Fruit fly (Drosophila melanogaster) S2 (cell line): Measurements from ENCODE around the gene Tim13.

Source experiments
- CG8478 ChIP-seq: fragments of >200 bp; optimal IDR thresholded peaks from 2 replicates; lab custom pipeline; 2018
- CTCF ChIP-seq, 2 experiments: fragments of >200 bp; optimal IDR thresholded peaks; 2 replicates each; lab custom pipeline; 2018

Gene Tim13

dm6 chr3L:11788936-11789352 lies 14.6 kb upstream of the Tim13 start:
- TF ChIP-seq CTCF (optimal IDR thresholded peaks at IDR 0.05; lab: Kevin White, UChicago): no peak
- TF ChIP-seq CG8478 (lab: Kevin White, UChicago): no peak

- TF ChIP-seq CG8478 (lab: Kevin White, UChicago) (no peak), CTCF (optimal IDR thresholded peaks at IDR 0.05; lab: Kevin White, UChicago) (no peak)
Measured at dm6 chr3L:11788195-11788594, 13.9 kb upstream of the Tim13 start.

- no peak for TF ChIP-seq CTCF (optimal IDR thresholded peaks at IDR 0.05; lab: Kevin White, UChicago)
Measured at dm6 chr3L:11785291-11785690, 11.0 kb upstream of the Tim13 start.

dm6 chr3L:11777348-11777958 lies 3.2 kb upstream of the Tim13 start:
- TF ChIP-seq CTCF (optimal IDR thresholded peaks at IDR 0.05; lab: Kevin White, UChicago): no peak
- TF ChIP-seq CG8478 (lab: Kevin White, UChicago): no peak

dm6 chr3L:11776731-11777130 lies 2.4 kb upstream of the Tim13 start, which contains the start of gene CG14131:
CG14131 (plus strand) TSS chr3L:11777073.
- TF ChIP-seq CTCF (optimal IDR thresholded peaks at IDR 0.05; lab: Kevin White, UChicago): no peak
- no peak for TF ChIP-seq CG8478 (lab: Kevin White, UChicago)

- TF ChIP-seq CTCF (optimal IDR thresholded peaks at IDR 0.05; lab: Kevin White, UChicago): no peak
- TF ChIP-seq CG8478 (lab: Kevin White, UChicago): no peak
Measured at dm6 chr3L:11773796-11774195, 505 bp downstream of the Tim13 start.

- TF ChIP-seq CTCF (optimal IDR thresholded peaks at IDR 0.05; lab: Kevin White, UChicago) (no peak), CG8478 (lab: Kevin White, UChicago) (no peak)
Measured at dm6 chr3L:11772608-11773017, 1.7 kb downstream of the Tim13 start.

- no peak for TF ChIP-seq CG8478 (lab: Kevin White, UChicago)
- no peak for TF ChIP-seq CTCF (optimal IDR thresholded peaks at IDR 0.05; lab: Kevin White, UChicago)
Measured at dm6 chr3L:11772057-11772456, 2.2 kb downstream of the Tim13 start, which contains the start of gene Muc68D. Muc68D (minus strand) TSS chr3L:11772157.

dm6 chr3L:11766563-11766962 lies 7.7 kb downstream of the Tim13 start:
- TF ChIP-seq CG8478 (lab: Kevin White, UChicago) (no peak), CTCF (optimal IDR thresholded peaks at IDR 0.05; lab: Kevin White, UChicago) (no peak)

dm6 chr3L:11765695-11766232 lies 8.5 kb downstream of the Tim13 start, which contains the start of gene loaf:
loaf (minus strand) TSS chr3L:11766182.
- TF ChIP-seq CG8478 (lab: Kevin White, UChicago) (no peak), CTCF (optimal IDR thresholded peaks at IDR 0.05; lab: Kevin White, UChicago) (no peak)

dm6 chr3L:11764930-11765329 lies 9.4 kb downstream of the Tim13 start:
- TF ChIP-seq CG8478 (lab: Kevin White, UChicago): no peak
- no peak for TF ChIP-seq CTCF (optimal IDR thresholded peaks at IDR 0.05; lab: Kevin White, UChicago)

- TF ChIP-seq CG8478 (lab: Kevin White, UChicago) (no peak), CTCF (optimal IDR thresholded peaks at IDR 0.05; lab: Kevin White, UChicago) (no peak)
Measured at dm6 chr3L:11751005-11751404, 23.3 kb downstream of the Tim13 start, which contains the start of gene Gr68a. Gr68a (plus strand) TSS chr3L:11751305.

dm6 chr3L:11731841-11732240 lies 42.5 kb downstream of the Tim13 start, which contains the start of gene CG32087:
CG32087 (plus strand) TSS chr3L:11732141.
- no peak for TF ChIP-seq CTCF (optimal IDR thresholded peaks at IDR 0.05; lab: Kevin White, UChicago)
- TF ChIP-seq CG8478 (lab: Kevin White, UChicago): no peak

dm6 chr3L:11728147-11728546 lies 46.2 kb downstream of the Tim13 start, which contains the start of gene sunn:
sunn (plus strand) TSS chr3L:11728348.
- TF ChIP-seq CTCF (optimal IDR thresholded peaks at IDR 0.05; lab: Kevin White, UChicago): no peak
- no peak for TF ChIP-seq CG8478 (lab: Kevin White, UChicago)
